Fruit fly (Drosophila melanogaster): ENCODE data around the gene CG10222.

CG10222 gene

DNA sequence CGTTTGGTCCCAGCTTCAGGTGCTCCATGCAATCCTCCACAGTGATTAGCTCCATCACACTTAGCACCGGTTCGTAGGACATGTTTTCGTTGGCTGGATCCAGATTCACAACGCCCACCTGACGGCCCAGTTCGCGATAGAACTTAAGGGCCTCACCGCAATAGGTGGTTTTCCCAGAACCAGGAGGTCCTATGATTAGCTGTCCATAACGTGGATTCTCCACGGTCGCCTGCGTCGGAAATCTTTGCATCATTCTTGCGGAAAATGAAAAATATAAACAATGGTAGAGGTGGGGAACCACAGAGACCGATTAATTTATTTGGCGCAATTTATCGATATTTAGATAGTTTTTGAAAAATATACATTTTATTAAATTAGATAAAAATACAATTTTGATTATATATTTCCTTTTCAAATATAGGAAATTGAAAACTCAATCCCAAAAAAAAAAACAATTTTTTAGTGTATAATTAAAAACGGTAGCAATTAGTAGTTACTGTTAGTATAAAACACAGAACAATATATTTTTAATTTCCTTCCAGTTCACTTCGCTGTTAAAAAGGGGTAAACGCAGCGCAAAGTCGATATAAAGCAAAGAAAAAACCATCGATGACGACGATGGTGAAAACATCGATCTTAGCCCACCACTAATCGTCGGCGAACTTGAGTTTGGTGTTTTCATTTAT is at the start of gene CG10222, which contains the start of gene flr:
TSS of gene CG10222 (minus strand) at position 254 of the 686 bp plus-strand sequence.
TSS of gene flr (plus strand) at position 644 of the 686 bp plus-strand sequence.
- peak; percentile 39 for TF ChIP-seq CG8159 (tag; optimal IDR thresholded peaks at IDR 0.05)
- peak; percentile 17; the same call in 1 of the 2 replicates for TF ChIP-seq CG32121 (GFP tag; IDR thresholded peaks at IDR 0.05)
- TF ChIP-seq CG15710 (tag; optimal IDR thresholded peaks at IDR 0.05) = peak; percentile 8
- TF ChIP-seq Pif1B (GFP tag; optimal IDR thresholded peaks at IDR 0.05) = no peak
- TF ChIP-seq Pif1A (GFP tag; optimal IDR thresholded peaks at IDR 0.05) = no peak
- TF ChIP-seq CG14655 (GFP tag; optimal IDR thresholded peaks at IDR 0.05) = no peak

DNA sequence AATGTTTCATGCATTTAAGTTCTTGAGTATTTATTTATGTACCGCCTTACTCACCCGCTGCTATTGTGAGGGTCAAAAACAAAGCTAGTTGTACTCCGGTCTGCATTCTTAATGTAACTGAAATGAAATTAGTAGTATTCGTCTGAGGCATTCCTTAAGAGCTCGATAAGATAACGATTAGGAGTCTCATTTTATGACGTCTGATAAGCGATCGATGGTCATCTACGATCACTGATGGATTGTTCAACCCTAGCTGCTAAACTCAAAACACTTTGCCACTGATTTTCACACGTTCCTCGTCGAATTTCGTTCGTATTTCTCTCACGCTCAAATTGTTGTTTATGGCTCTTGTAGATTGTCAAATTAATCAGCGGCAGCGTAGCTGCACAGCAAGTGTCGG is 44.9 kb upstream of the CG10222 start, which contains the start of gene CG10116:
TSS of gene CG10116 (minus strand) at position 106 of the 400 bp plus-strand sequence.
- no peak for TF ChIP-seq CG12605 (GFP tag; IDR thresholded peaks at IDR 0.05)
- TF ChIP-seq CG15710 (tag; optimal IDR thresholded peaks at IDR 0.05) = no peak
- TF ChIP-seq Pif1B (GFP tag; optimal IDR thresholded peaks at IDR 0.05) = no peak
- no peak for TF ChIP-seq EcR (GFP tag; optimal IDR thresholded peaks at IDR 0.05)
- TF ChIP-seq CG9948 (tag; optimal IDR thresholded peaks at IDR 0.05) = no peak
- TF ChIP-seq Pif1A (GFP tag; optimal IDR thresholded peaks at IDR 0.05) = no peak
- no peak for TF ChIP-seq D1 (tag; optimal IDR thresholded peaks at IDR 0.05)
- no peak for TF ChIP-seq CG17806 (tag; optimal IDR thresholded peaks at IDR 0.05)
- no peak for TF ChIP-seq CG34367 (tag; optimal IDR thresholded peaks at IDR 0.05)
- no peak for TF ChIP-seq CG8159 (tag; optimal IDR thresholded peaks at IDR 0.05)
- TF ChIP-seq rn (GFP tag; IDR thresholded peaks at IDR 0.05) = no peak
- no peak for TF ChIP-seq Snoo (tag; optimal IDR thresholded peaks at IDR 0.05)
- no peak for TF ChIP-seq gl (tag; optimal IDR thresholded peaks at IDR 0.05)
- no peak for TF ChIP-seq CG32121 (GFP tag; IDR thresholded peaks at IDR 0.05)
- TF ChIP-seq CG10348 (GFP tag; IDR thresholded peaks at IDR 0.05) = no peak

dm6 chr3L:13454755-13455154 is 42.5 kb upstream of the CG10222 start:
- TF ChIP-seq CG15710 (tag; optimal IDR thresholded peaks at IDR 0.05) (no peak), CG4496 (GFP tag; IDR thresholded peaks at IDR 0.05) (no peak), CG17806 (tag; optimal IDR thresholded peaks at IDR 0.05) (no peak), gl (tag; optimal IDR thresholded peaks at IDR 0.05) (no peak), Pif1B (GFP tag; optimal IDR thresholded peaks at IDR 0.05) (no peak), Pif1A (GFP tag; optimal IDR thresholded peaks at IDR 0.05) (no peak), CG8159 (tag; optimal IDR thresholded peaks at IDR 0.05) (no peak), CG8301 (tag; optimal IDR thresholded peaks at IDR 0.05) (no peak), CG34367 (tag; optimal IDR thresholded peaks at IDR 0.05) (no peak), CG14655 (GFP tag; optimal IDR thresholded peaks at IDR 0.05) (no peak), CG9948 (tag; optimal IDR thresholded peaks at IDR 0.05) (no peak), CG10348 (GFP tag; IDR thresholded peaks at IDR 0.05) (no peak), D1 (tag; optimal IDR thresholded peaks at IDR 0.05) (no peak), CG12605 (GFP tag; IDR thresholded peaks at IDR 0.05) (no peak), Snoo (tag; optimal IDR thresholded peaks at IDR 0.05) (no peak), fd96Ca (GFP tag; IDR thresholded peaks at IDR 0.05) (no peak), CG32121 (GFP tag; IDR thresholded peaks at IDR 0.05) (no peak), EcR (GFP tag; optimal IDR thresholded peaks at IDR 0.05) (no peak), rn (GFP tag; IDR thresholded peaks at IDR 0.05) (no peak), CG13204 (GFP tag; optimal IDR thresholded peaks at IDR 0.05) (no peak)

dm6 chr3L:13452281-13452680 is 40.0 kb upstream of the CG10222 start:
- TF ChIP-seq D1 (tag; optimal IDR thresholded peaks at IDR 0.05) = no peak
- TF ChIP-seq Snoo (tag; optimal IDR thresholded peaks at IDR 0.05) = no peak
- TF ChIP-seq CG32121 (GFP tag; IDR thresholded peaks at IDR 0.05) = peak; percentile 74
- no peak for TF ChIP-seq Pif1B (GFP tag; optimal IDR thresholded peaks at IDR 0.05)
- TF ChIP-seq CG4496 (GFP tag; IDR thresholded peaks at IDR 0.05) = 0 out of 3 replicates have a peak, but pooled peaks have one; percentile 44
- no peak for TF ChIP-seq EcR (GFP tag; optimal IDR thresholded peaks at IDR 0.05)
- no peak for TF ChIP-seq CG12605 (GFP tag; IDR thresholded peaks at IDR 0.05)
- peak; percentile 33; the same call in 1 of the 2 replicates for TF ChIP-seq Ets98B (GFP tag; IDR thresholded peaks at IDR 0.05)
- TF ChIP-seq CG14655 (GFP tag; optimal IDR thresholded peaks at IDR 0.05) = peak; percentile 14
- no peak for TF ChIP-seq gl (tag; optimal IDR thresholded peaks at IDR 0.05)
- TF ChIP-seq rn (GFP tag; IDR thresholded peaks at IDR 0.05) = 0 out of 2 replicates have a peak, but pooled peaks have one; percentile 13
- peak; percentile 64; the same call in 2 of the 3 replicates for TF ChIP-seq fd96Ca (GFP tag; IDR thresholded peaks at IDR 0.05)

dm6 chr3L:13451562-13451961 is 39.3 kb upstream of the CG10222 start:
- TF ChIP-seq rn (GFP tag; IDR thresholded peaks at IDR 0.05) = no peak
- TF ChIP-seq EcR (GFP tag; optimal IDR thresholded peaks at IDR 0.05) = no peak
- peak; percentile 66 for TF ChIP-seq CG32121 (GFP tag; IDR thresholded peaks at IDR 0.05)
- peak; percentile 44 for TF ChIP-seq CG8301 (tag; optimal IDR thresholded peaks at IDR 0.05)
- TF ChIP-seq CG9948 (tag; optimal IDR thresholded peaks at IDR 0.05) = no peak
- no peak for TF ChIP-seq CG4496 (GFP tag; IDR thresholded peaks at IDR 0.05)
- TF ChIP-seq CG13204 (GFP tag; optimal IDR thresholded peaks at IDR 0.05) = no peak
- no peak for TF ChIP-seq Pif1A (GFP tag; optimal IDR thresholded peaks at IDR 0.05)
- TF ChIP-seq CG17806 (tag; optimal IDR thresholded peaks at IDR 0.05) = no peak
- TF ChIP-seq CG8159 (tag; optimal IDR thresholded peaks at IDR 0.05) = peak; percentile 9
- TF ChIP-seq Pif1B (GFP tag; optimal IDR thresholded peaks at IDR 0.05) = no peak
- no peak for TF ChIP-seq fd96Ca (GFP tag; IDR thresholded peaks at IDR 0.05)
- TF ChIP-seq CG34367 (tag; optimal IDR thresholded peaks at IDR 0.05) = no peak
- no peak for TF ChIP-seq gl (tag; optimal IDR thresholded peaks at IDR 0.05)
- TF ChIP-seq CG10348 (GFP tag; IDR thresholded peaks at IDR 0.05) = no peak
- no peak for TF ChIP-seq CG12605 (GFP tag; IDR thresholded peaks at IDR 0.05)
- peak; percentile 13 for TF ChIP-seq Snoo (tag; optimal IDR thresholded peaks at IDR 0.05)
- peak; percentile 31 for TF ChIP-seq CG14655 (GFP tag; optimal IDR thresholded peaks at IDR 0.05)
- TF ChIP-seq Ets98B (GFP tag; IDR thresholded peaks at IDR 0.05) = no peak
- no peak for TF ChIP-seq D1 (tag; optimal IDR thresholded peaks at IDR 0.05)
- no peak for TF ChIP-seq CG15710 (tag; optimal IDR thresholded peaks at IDR 0.05)
